Worm (Caenorhabditis elegans) whole organism, L4/young adult: ENCODE measurements around the gene obr-3.

Experiments
- W03F9.2 ChIP-seq: fragments of 150-350 bp; optimal IDR thresholded peaks from 2 replicates; lab custom pipeline; 2014; ENCODE audit warnings: missing biosample characterization, missing genetic modification characterization
- dao-5 ChIP-seq: sonication (generic microtip); optimal IDR thresholded peaks from 2 replicates; lab custom pipeline; 2016; ENCODE audit warnings: missing genotype, missing genetic modification characterization, moderate library complexity, missing compliant biosample characterization
- him-1 ChIP-seq: sonication (generic microtip); optimal IDR thresholded peaks from 2 replicates; lab custom pipeline; 2016; ENCODE audit warnings: missing genotype, missing genetic modification reagents, missing genetic modification characterization, missing compliant biosample characterization

Gene obr-3

DNA sequence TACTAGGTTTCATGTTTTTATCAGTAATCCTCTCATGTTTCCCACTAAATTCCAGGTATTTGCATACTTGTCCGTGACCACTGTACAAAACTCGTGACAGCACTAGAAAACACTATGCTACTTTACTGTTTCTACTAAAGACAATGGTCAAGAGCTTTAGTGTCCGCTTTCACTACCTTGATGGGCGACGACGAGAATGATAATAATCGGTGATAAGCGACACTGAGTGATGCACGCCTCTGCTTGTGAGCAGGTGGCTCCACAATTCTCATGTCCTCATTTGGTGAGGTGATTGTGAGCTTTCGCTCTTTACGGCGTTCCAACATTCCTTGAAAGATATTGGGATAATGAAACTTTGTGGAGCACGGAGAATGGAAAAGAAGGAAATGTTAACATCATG is 6.4 kb downstream of the obr-3 start:
- no peak for TF ChIP-seq W03F9.2 (tag; lab: Kevin White, UChicago)
- TF ChIP-seq dao-5 (tag; lab: Kevin White, UChicago): no peak
- TF ChIP-seq him-1: no peak

DNA sequence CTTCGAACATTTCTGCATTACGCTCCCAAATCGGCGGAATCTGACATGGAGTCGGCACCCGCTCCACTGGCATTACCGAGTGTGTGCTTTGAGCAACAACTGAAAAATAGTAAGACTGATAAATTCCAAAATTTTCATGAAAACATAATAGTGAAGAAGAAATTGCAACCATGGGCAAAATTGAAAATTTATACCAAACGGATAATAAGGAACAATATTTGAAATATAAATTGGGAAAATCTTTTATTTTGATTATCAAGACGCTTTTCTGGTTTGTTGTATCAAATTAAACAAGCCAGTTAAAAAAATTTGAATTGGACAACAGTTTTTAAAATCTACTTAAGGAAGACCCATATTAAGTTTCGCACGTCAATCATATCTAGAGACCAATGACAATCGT is 16.1 kb downstream of the obr-3 start, which contains the start of gene ZK1086.2:
Gene ZK1086.2 (minus strand): TSS at position 101 of the 400 bp plus-strand sequence.
- TF ChIP-seq dao-5 (tag; lab: Kevin White, UChicago): no peak
- TF ChIP-seq him-1: no peak
- no peak for TF ChIP-seq W03F9.2 (tag; lab: Kevin White, UChicago)

DNA sequence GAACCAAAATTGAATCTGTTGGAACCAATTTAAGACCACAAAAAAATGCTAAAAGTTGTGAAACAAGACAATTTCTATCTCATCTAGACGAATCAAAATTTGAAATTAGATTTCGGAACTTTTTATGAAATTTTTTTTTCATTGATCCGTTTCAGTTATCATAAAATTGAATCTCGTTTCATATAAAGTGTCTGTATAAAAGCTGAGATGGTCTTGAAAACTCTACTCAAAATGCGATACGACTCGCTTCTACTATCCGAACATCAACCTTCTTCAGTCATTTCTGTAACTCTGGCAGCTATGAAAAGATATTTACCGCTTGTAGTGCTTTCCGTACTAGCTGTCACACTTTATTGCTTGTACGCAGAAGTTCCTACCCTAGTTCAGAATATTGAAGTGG is 19.1 kb downstream of the obr-3 start, which contains the start of gene ZK1086.3:
Gene ZK1086.3 (plus strand): TSS at position 301 of the 400 bp plus-strand sequence.
- TF ChIP-seq him-1: no peak
- no peak for TF ChIP-seq dao-5 (tag; lab: Kevin White, UChicago)
- no peak for TF ChIP-seq W03F9.2 (tag; lab: Kevin White, UChicago)

DNA sequence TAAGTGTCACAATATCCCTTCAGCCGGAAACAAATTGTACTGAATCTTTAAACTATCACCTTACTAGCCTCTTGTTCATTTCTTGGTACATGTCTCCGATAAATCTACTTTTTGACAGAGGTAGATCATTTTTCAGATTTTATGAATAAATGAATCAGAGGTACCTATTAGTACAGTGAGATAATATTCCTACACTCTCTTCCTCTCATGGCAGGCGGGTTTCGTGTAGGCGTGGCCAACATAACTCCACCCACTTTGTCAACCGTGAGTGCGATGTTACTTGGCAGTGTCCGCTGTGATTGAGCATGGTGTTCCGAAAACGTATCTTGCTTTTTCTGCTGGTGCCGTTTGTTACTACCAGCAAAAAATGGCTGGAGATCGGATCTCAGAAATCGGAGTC is 24.4 kb downstream of the obr-3 start, which contains the start of gene F55F3.4:
Gene F55F3.4 (plus strand): TSS at position 301 of the 400 bp plus-strand sequence.
- TF ChIP-seq him-1 (no peak), dao-5 (tag; lab: Kevin White, UChicago) (no peak), W03F9.2 (tag; lab: Kevin White, UChicago) (no peak)

DNA sequence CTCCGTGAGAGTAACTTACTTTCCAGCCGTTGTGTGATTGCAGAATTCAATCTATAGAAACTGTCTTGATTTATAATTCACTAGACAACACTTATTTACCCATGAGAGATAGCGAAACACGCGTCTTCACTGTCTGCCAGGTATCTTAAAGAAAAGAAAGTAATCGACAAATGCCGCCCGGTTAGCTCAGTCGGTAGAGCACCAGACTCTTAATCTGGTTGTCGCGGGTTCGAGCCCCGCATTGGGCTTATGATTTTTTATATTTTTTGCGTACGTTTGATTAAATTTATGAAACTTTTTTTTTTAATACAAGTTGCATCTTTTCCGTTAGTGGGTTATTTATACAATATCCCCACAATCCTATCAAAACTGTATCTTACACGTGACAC is 27.6 kb downstream of the obr-3 start:
- TF ChIP-seq dao-5 (tag; lab: Kevin White, UChicago) (no peak), W03F9.2 (tag; lab: Kevin White, UChicago) (no peak), him-1 (no peak)

DNA sequence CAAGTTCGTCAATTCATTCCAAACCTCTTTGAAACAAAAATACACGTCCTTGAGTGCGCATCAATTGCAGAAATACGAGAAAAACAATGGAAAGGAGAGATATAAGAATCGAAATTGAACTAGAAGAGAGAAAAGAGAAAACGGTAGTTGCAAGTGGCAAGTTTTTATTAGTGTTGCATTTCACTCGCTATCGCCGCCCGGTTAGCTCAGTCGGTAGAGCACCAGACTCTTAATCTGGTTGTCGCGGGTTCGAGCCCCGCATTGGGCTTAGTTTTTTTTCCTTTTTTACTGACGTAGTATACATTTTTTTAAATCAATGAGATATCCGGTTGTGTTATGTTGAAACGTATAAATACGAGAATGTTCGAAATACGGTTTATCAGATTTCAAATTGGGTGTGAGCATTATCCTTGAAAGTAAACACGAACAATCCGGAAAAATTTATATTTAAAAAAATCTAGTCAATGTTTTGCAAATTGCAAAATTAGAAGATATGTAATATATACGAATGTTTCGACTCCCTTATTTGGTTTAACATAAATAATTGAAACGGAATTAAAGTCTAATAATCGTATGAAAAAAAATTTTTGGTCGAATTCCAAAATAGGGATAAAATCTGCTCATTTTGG is 28.1 kb downstream of the obr-3 start:
- TF ChIP-seq him-1 (no peak), dao-5 (tag; lab: Kevin White, UChicago) (no peak), W03F9.2 (tag; lab: Kevin White, UChicago) (no peak)

DNA sequence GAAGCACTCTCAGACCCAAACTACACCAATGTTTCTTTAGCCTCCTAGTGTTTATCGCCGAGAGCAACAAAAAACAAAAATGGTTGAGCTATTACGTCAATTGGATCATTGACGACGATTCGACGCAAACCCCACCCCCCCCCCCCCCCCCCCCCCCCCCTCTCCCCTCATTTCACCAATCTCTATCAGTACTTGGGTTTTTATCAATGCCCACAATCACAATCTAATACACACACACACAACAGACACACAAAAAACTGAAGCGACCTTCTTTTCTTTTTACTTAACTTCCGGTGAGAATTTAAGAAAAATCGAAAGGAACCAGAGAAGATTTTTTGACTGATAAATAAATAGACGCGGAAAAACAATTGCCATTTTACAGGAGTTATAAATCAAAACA is 34.2 kb downstream of the obr-3 start:
- TF ChIP-seq dao-5 (tag; lab: Kevin White, UChicago) (no peak), him-1 (no peak), W03F9.2 (tag; lab: Kevin White, UChicago) (no peak)

DNA sequence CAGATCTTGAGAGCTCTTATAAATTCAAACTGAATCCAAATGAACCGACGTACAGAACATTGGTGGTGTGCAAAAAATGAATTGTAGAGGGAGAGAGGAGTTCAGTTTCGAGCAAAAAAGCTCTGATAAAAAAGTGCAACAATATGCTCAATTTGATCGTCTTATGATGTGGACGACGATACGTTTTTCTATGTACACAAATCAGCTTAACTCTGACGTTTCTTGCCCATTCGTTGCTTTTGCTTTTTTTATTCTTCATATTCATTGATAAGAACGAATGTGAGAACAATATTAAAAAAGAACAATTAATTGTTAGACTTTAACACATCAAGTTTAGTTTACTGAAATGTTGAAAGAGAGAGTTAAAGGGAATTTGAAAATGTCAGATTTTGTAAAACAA is 35.5 kb downstream of the obr-3 start:
- no peak for TF ChIP-seq him-1

DNA sequence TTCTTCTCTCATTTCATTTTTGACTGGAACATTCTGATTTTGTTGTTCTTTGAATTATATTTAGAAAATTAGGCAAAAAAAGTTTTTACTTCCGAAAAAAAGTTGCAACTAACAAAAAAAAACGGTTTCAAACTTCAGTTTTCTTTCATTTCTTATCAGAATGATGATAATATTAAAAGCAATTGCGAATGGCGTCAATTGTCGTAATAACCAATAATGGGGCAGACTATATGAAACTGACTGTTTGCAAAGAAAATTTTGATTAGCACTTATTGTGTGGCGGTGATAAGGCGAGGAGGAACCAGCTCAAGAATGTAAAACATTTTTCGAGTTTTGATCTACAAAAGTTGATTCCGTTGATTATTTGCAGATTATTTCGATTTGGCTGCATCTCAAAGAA is 36.9 kb downstream of the obr-3 start:
- TF ChIP-seq W03F9.2 (tag; lab: Kevin White, UChicago): no peak
- no peak for TF ChIP-seq dao-5 (tag; lab: Kevin White, UChicago)
- no peak for TF ChIP-seq him-1

DNA sequence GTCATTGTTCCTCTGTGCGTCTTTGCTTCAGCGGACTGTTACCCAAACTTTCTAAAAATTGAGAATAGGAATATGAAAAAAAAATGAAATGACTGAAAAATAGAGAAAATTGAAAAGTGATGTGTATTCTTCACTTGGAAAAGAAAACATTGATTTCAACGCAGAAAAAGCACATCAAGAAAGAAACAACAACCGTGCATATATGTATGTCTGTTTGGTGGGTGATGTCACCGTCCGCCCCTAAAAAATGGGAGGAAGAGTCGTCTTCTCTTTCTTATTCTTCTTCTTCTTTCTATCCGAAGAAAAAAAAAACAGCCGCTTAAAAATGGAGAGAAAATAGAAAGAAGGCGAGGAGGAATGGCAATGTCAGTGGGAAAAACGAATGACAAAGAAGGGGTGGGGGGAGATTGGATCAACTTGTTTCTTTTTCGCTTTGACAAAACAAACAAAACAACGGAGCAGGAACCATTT is 39.1 kb downstream of the obr-3 start, which contains the start of gene nkb-3:
Gene nkb-3 (minus strand): TSS at position 51 of the 471 bp plus-strand sequence.
- TF ChIP-seq dao-5 (tag; lab: Kevin White, UChicago) (no peak), him-1 (no peak), W03F9.2 (tag; lab: Kevin White, UChicago) (no peak)

DNA sequence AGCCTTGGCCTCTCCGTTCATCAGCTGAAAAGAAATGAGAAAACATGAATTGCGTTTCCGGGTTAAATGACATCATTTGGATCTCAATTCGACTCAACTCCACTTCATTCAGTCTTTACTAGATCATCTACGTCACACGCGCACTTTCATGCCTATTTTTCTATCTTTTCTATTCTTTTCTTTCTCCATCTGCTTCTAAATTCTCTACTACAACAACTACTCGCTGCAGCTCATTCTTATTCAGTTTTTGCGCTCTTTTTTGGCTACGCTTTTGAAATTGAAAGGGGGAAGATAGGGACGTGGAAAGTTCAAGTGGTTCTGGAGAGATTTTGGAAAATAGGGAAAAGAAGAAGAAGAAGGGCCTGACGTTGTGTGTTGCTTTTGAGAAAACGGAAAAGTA is 41.1 kb downstream of the obr-3 start:
- TF ChIP-seq W03F9.2 (tag; lab: Kevin White, UChicago) (no peak), him-1 (peak; percentile 58), dao-5 (tag; lab: Kevin White, UChicago) (no peak)

DNA sequence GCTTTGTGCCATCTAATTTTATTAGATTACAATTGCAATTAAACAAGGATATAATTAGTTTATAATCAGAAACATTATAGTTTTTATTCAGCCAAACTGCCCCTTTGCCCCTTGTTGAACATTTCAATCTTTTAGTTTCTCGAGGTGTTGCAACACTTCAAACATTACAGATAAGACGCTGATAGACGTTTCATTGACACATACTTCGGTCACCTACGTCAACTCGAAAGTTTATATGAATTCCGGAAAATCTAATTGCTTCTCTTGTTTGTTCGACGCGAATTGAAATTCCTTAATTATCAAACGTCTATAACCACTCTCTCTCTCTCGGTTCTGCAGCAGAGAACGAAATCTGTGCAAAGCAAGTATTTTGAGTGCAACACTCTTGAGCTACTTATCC is 42.4 kb downstream of the obr-3 start:
- TF ChIP-seq him-1 (no peak), W03F9.2 (tag; lab: Kevin White, UChicago) (no peak), dao-5 (tag; lab: Kevin White, UChicago) (no peak)

DNA sequence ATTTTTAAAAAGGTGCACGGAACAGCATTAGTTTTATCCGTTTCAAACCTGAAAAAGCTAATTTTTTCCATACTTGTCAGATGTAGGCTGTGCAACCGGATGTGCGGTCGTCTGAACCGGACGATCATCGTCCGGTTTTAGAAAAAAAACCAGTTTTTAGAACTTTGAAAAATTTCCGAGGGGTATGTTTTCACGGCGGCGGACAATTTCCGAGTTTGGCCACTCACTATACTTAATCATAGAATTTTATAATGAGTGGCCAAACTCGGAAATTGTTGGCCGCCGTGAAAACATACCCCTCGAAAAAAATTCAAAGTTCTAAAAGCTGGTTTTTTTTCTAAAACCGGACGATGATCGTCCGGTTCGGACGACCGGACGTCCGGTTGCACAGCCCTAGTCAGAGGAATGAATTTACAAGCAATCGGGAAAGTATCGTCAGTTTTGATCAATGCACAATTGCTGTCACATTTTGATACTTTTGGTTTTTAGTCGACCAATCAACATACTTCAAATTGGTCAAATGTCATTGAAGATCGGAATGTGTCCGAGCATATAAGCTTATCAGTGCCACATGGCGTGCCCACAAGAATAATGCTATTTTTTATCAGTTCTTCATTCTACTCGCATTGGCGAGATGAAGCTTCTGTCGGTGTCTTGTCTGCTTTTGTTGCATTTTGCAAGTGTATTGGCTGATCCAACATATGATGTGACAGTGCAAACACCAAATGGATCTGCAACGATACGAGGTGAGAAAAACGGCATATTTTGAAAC is 49.8 kb downstream of the obr-3 start, which contains the start of gene cest-13:
Gene cest-13 (plus strand): TSS at position 562 of the 772 bp plus-strand sequence.
- no peak for TF ChIP-seq W03F9.2 (tag; lab: Kevin White, UChicago)
- no peak for TF ChIP-seq him-1
- TF ChIP-seq dao-5 (tag; lab: Kevin White, UChicago): no peak

DNA sequence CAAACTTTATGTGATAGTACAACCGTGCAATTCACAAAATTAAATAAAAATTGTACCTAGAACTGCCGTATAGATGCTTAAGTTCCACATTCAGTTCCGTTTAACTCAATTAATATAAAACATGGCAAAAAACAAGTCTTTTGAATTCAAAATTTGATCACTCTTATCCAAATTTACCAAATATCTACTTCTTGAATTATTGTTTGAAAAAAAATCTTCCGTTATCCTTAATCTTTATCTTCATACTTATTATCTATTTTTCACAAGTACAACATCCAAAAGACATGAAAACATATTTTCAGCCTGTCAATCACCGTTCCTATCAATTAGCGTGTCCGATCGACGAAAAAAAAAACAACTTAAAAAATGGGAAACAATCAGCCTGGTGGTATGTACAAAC is 54.2 kb downstream of the obr-3 start, which contains the start of gene aakb-1:
Gene aakb-1 (plus strand): TSS at position 301 of the 400 bp plus-strand sequence.
- TF ChIP-seq dao-5 (tag; lab: Kevin White, UChicago) (no peak), W03F9.2 (tag; lab: Kevin White, UChicago) (no peak), him-1 (no peak)
